Worm (Caenorhabditis elegans): ENCODE results near the gene ubxn-2.
A peak's percentile ranks its signal among the peaks of the same experiment; 100 is the strongest.

Gene ubxn-2

ce11 chrIV:2774500-2774899 is 48.9 kb upstream of the ubxn-2 start (continued):
- no peak for TF ChIP-seq nhr-179 (tag; optimal IDR thresholded peaks at IDR 0.05)
- TF ChIP-seq Y95B8A.8 (GFP tag; IDR thresholded peaks at IDR 0.05), result 0 out of 2 replicates have a peak, but pooled peaks have one; percentile 25
- no peak for TF ChIP-seq rcor-1 (GFP tag; IDR thresholded peaks at IDR 0.05)
- no peak for TF ChIP-seq ztf-28 (GFP tag; IDR thresholded peaks at IDR 0.05)
- TF ChIP-seq F23B12.7 (tag; optimal IDR thresholded peaks at IDR 0.05; ENCODE audit: insufficient read depth), result peak; percentile 42
- no peak for TF ChIP-seq B0261.1 (tag; optimal IDR thresholded peaks at IDR 0.05)
- TF ChIP-seq tlf-1 (GFP tag; optimal IDR thresholded peaks at IDR 0.05), result no peak
- TF ChIP-seq snpc-1.3 (tag; optimal IDR thresholded peaks at IDR 0.05; ENCODE audit: insufficient read depth), result no peak
- peak; percentile 73 for TF ChIP-seq K12H6.12 (tag; optimal IDR thresholded peaks at IDR 0.05)
- TF ChIP-seq C06A6.2 (GFP tag; conservative IDR thresholded peaks at IDR 0.05), result peak; percentile 78; the same call in 1 of the 2 replicates
- TF ChIP-seq madf-3 (GFP tag; IDR thresholded peaks at IDR 0.05), result 0 out of 2 replicates have a peak, but pooled peaks have one; percentile 56
- TF ChIP-seq F57A8.1 (GFP tag; optimal IDR thresholded peaks at IDR 0.05), result no peak
- TF ChIP-seq egrh-3 (GFP tag; IDR thresholded peaks at IDR 0.05), result 0 out of 2 replicates have a peak, but pooled peaks have one; percentile 28
- TF ChIP-seq hmg-1.2 (GFP tag; IDR thresholded peaks at IDR 0.05), result peak; percentile 76
- TF ChIP-seq hlh-12 (tag; optimal IDR thresholded peaks at IDR 0.05), result no peak
- peak; percentile 65 for TF ChIP-seq attf-5 (GFP tag; optimal IDR thresholded peaks at IDR 0.05)
- TF ChIP-seq lin-54 (GFP tag; optimal IDR thresholded peaks at IDR 0.05), result peak; percentile 41
- no peak for TF ChIP-seq hsf-1 (GFP tag; IDR thresholded peaks at IDR 0.05)
- TF ChIP-seq snpc-4 (GFP tag; optimal IDR thresholded peaks at IDR 0.05), result no peak
- TF ChIP-seq snpc-4 (tag; optimal IDR thresholded peaks at IDR 0.05), result peak in 1 of 4 experiments; percentile 38
- peak; percentile 54; the same call in 1 of the 2 replicates for TF ChIP-seq nfyb-1 (GFP tag; IDR thresholded peaks at IDR 0.05)
- peak; percentile 65 for TF ChIP-seq dox-1 (GFP tag; IDR thresholded peaks at IDR 0.05)
- TF ChIP-seq rpc-1 (optimal IDR thresholded peaks at IDR 0.05), result no peak
- no peak for TF ChIP-seq rpc-1 (tag; optimal IDR thresholded peaks at IDR 0.05)
- TF ChIP-seq ztf-26 (tag; optimal IDR thresholded peaks at IDR 0.05), result peak; percentile 41
- TF ChIP-seq ama-1 (optimal IDR thresholded peaks at IDR 0.05), result peak; percentile 60
- no peak for TF ChIP-seq ama-1 (GFP tag; optimal IDR thresholded peaks at IDR 0.05)
- no peak for TF ChIP-seq lag-1 (GFP tag; IDR thresholded peaks at IDR 0.05)
- peak; percentile 80 for TF ChIP-seq lin-26 (GFP tag; IDR thresholded peaks at IDR 0.05)
- TF ChIP-seq lir-1 (GFP tag; conservative IDR thresholded peaks at IDR 0.05), result no peak
- no peak for TF ChIP-seq unc-130 (GFP tag; optimal IDR thresholded peaks at IDR 0.05)
- peak; percentile 82 for TF ChIP-seq K11D2.4 (GFP tag; IDR thresholded peaks at IDR 0.05)
- no peak for TF ChIP-seq fkh-3 (tag; optimal IDR thresholded peaks at IDR 0.05)
- TF ChIP-seq cebp-1 (GFP tag; IDR thresholded peaks at IDR 0.05), result no peak
- TF ChIP-seq cebp-1 (tag; optimal IDR thresholded peaks at IDR 0.05), result peak; percentile 77
- no peak for TF ChIP-seq F57C9.4 (tag; optimal IDR thresholded peaks at IDR 0.05)
- TF ChIP-seq F49E8.2 (tag; optimal IDR thresholded peaks at IDR 0.05; ENCODE audit: insufficient read depth), result no peak
- TF ChIP-seq let-607 (tag; optimal IDR thresholded peaks at IDR 0.05), result peak in 1 of 2 experiments; percentile 25
- TF ChIP-seq F33H1.4 (GFP tag; IDR thresholded peaks at IDR 0.05), result no peak
- no peak for TF ChIP-seq egl-44 (GFP tag; IDR thresholded peaks at IDR 0.05)
- no peak for TF ChIP-seq F52B5.7 (tag; optimal IDR thresholded peaks at IDR 0.05)
- no peak for TF ChIP-seq akir-1 (GFP tag; optimal IDR thresholded peaks at IDR 0.05)
- TF ChIP-seq Y56A3A.18 (GFP tag; IDR thresholded peaks at IDR 0.05), result 0 out of 2 replicates have a peak, but pooled peaks have one; percentile 38
- peak; percentile 22 for TF ChIP-seq ztf-18 (tag; optimal IDR thresholded peaks at IDR 0.05)
